Worm (Caenorhabditis elegans): Measurements from ENCODE around the gene B0554.2.

DNA sequence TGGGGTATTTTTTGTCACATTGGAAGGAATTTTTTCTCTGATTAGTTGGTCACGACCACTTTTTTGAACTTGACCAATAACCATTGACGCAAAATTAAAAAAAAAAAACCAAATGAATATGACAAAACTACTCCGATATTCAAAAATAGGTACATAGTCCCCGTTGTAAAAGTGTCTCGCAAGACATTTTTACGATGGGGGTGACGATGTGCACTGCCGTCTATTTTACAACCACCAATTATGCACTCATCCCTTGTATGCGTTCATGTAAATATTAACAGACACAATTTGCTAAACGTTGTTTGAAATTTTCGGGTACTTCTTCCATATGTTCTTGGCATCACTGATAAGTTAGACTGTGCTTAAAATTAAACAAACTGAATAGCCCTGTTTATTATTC, 34.3 kb upstream of the B0554.2 start, which contains the start of gene scl-27:
- TF ChIP-seq flt-1 (GFP tag; IDR thresholded peaks at IDR 0.05) (no peak), ref-1 (GFP tag; conservative IDR thresholded peaks at IDR 0.05) (no peak), T22C8.4 (GFP tag; IDR thresholded peaks at IDR 0.05) (no peak), ztf-29 (GFP tag; IDR thresholded peaks at IDR 0.05) (no peak), ztf-23 (GFP tag; IDR thresholded peaks at IDR 0.05) (no peak), med-1 (GFP tag; optimal IDR thresholded peaks at IDR 0.05; ENCODE audit: insufficient read depth) (no peak), cog-1 (tag; optimal IDR thresholded peaks at IDR 0.05) (no peak), klf-2 (GFP tag; conservative IDR thresholded peaks at IDR 0.05) (no peak)

Measured in whole organism, midembryonic.